Worm (Caenorhabditis elegans): ENCODE measurements around the gene inpp-1.
A peak's percentile ranks its signal among the peaks of the same experiment; 100 is the strongest.

The inpp-1 gene

DNA sequence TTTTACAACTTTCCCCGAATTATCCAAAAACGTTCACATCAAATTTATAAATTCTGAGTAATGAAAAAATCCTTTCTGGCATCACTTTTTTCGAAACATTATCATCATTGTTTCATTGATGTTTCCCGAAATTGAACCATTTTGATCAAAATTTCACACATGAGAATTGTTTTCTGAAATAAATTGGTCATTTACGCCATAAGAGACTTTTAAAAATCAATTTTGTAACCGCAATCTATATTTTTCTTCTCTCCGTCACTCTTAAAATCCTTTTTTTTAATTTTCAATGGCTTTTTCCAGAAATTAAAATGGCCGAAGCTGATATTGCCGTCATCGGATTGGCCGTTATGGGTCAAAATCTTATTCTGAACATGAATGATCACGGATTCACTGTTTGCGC lies 4.4 kb downstream of the inpp-1 start, which contains the start of gene T25B9.9:
TSS of gene T25B9.9 (plus strand) at position 301 of the 400 bp plus-strand sequence.
- no peak for TF ChIP-seq aly-2 (tag; optimal IDR thresholded peaks at IDR 0.05)

DNA sequence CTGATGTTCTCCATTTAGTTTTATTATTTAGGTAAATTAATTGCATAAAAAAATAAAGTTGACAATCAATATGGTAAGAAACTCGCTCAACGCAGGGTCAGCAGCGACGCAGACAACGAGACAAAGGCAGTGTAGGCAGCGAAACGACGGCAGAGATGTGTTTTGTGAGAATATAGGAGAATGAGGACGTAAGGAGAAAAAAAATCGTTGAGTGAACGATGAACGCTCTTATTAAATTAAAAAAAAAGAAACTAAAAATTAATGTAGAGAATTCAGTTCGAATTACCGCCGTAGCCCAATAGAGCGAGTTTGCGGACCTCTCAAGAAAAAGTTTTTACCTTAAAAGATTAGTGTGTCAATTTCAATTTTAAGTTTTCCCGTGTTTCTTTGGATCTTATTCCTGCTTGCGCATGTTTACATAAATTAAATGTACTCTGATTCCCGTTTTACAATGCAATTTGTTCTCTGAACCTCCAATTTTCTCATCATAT lies 5.5 kb downstream of the inpp-1 start, which contains the start of gene T25B9.8:
TSS of gene T25B9.8 (minus strand) at position 51 of the 491 bp plus-strand sequence.
- peak; percentile 0 for TF ChIP-seq C34F6.9 (tag; optimal IDR thresholded peaks at IDR 0.05)
- TF ChIP-seq lin-39 (tag; optimal IDR thresholded peaks at IDR 0.05): no peak
- no peak for TF ChIP-seq mab-5 (tag; optimal IDR thresholded peaks at IDR 0.05)
- TF ChIP-seq nhr-10 (tag; optimal IDR thresholded peaks at IDR 0.05): no peak
- TF ChIP-seq nhr-12 (tag; optimal IDR thresholded peaks at IDR 0.05): no peak
- TF ChIP-seq mbf-1 (tag; optimal IDR thresholded peaks at IDR 0.05): no peak
- TF ChIP-seq sma-3 (GFP tag; optimal IDR thresholded peaks at IDR 0.05): no peak

DNA sequence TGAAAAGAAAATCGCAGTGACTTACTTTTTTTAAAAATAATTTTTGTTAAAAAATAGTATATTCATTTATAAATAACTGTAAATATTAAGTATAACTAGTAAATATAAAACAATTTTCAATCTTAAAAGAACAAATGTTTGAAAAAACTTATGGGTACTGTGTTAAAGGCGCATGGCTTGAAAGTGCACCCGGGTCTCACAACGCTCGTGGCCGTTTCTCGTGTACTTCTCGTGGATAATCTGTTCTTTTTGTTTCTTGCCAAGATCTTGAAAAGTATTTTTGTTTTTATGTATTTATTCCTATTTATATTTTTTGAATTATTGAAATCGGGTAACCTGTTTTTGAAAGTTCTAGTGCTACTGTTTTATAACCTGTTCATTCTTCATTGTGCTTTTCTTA lies 7.6 kb downstream of the inpp-1 start:
- TF ChIP-seq blmp-1 (tag; optimal IDR thresholded peaks at IDR 0.05; ENCODE audit: insufficient read depth) (no peak), R02D3.7 (tag; optimal IDR thresholded peaks at IDR 0.05) (no peak), lsy-2 (tag; optimal IDR thresholded peaks at IDR 0.05) (peak in 1 of 2 experiments; percentile 54)

DNA sequence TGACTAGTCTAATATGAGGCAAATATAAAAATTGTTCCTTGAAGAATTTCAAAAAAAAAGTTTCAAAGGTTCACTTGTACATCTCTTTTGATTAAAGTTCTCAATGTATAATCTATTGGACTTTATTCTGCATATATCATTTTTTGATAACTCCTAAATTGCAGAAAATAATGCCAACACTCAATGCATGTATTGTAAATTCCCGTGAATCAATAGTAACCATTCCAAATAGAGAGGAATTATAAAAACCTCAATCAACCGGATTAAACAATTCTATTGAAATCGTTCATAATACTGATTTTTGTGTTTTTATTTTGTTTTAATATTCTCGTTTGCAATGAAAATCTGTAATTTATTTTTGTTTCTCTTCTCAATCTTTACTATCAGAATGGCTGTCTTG lies 8.7 kb downstream of the inpp-1 start, which contains the start of gene T25B9.12:
TSS of gene T25B9.12 (plus strand) at position 301 of the 400 bp plus-strand sequence.
- TF ChIP-seq nhr-25 (tag; optimal IDR thresholded peaks at IDR 0.05) (no peak), F13H6.1 (tag; optimal IDR thresholded peaks at IDR 0.05) (no peak), unc-62 (GFP tag; optimal IDR thresholded peaks at IDR 0.05) (no peak), mab-5 (tag; optimal IDR thresholded peaks at IDR 0.05) (no peak), nhr-129 (tag; optimal IDR thresholded peaks at IDR 0.05) (no peak), ceh-82 (tag; optimal IDR thresholded peaks at IDR 0.05) (no peak)

DNA sequence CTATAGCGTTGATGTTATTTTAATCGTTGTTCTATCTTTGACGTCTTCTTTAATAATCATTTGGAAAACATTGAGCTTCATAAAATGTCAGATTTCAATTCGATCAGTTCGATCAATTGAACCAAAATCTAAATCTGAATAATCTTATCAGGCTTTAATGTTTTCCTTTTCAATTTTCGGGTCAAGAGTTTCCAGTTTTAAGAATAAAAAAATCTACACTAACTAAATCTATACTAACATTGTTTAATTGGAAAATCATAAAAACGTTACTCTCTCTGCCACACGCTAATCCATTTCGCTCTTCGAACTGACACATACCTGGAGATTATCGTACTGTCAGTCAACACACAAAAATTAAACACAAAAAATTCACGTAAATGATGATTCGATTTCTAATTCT lies 9.5 kb downstream of the inpp-1 start, which contains the start of gene T25B9.11:
TSS of gene T25B9.11 (plus strand) at position 301 of the 400 bp plus-strand sequence.
- TF ChIP-seq nhr-10 (tag; optimal IDR thresholded peaks at IDR 0.05) (no peak), sma-9 (GFP tag; optimal IDR thresholded peaks at IDR 0.05) (no peak), sma-9 (tag; optimal IDR thresholded peaks at IDR 0.05) (no peak), nhr-12 (tag; optimal IDR thresholded peaks at IDR 0.05) (no peak), Y55F3AM.14 (GFP tag; optimal IDR thresholded peaks at IDR 0.05) (no peak), F13H6.1 (tag; optimal IDR thresholded peaks at IDR 0.05) (no peak), mab-5 (tag; optimal IDR thresholded peaks at IDR 0.05) (no peak), alr-1 (tag; optimal IDR thresholded peaks at IDR 0.05) (no peak), sem-4 (tag; optimal IDR thresholded peaks at IDR 0.05) (no peak)

DNA sequence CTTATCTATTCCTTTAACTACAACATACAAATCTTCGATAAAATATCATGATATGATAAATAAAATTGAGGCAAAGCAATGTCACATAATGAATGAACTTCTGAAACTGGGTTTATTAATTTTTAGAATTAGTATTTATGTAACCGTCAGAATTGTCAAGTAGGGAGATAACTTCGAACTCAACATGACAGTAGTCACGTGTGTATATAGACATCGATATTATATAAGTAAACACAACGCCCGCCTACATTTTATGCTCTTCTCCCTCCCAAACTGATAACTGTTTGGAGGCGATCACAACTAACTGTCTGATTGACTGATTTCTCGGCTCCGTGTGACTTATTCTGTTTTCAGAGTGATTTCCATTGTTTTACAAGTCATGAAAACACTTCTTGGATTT lies 12.4 kb downstream of the inpp-1 start, which contains the start of gene ugt-54:
TSS of gene ugt-54 (plus strand) at position 355 of the 400 bp plus-strand sequence.
- TF ChIP-seq elt-3 (tag; optimal IDR thresholded peaks at IDR 0.05) (no peak), ztf-11 (tag; optimal IDR thresholded peaks at IDR 0.05) (no peak), ceh-82 (tag; optimal IDR thresholded peaks at IDR 0.05) (no peak)

DNA sequence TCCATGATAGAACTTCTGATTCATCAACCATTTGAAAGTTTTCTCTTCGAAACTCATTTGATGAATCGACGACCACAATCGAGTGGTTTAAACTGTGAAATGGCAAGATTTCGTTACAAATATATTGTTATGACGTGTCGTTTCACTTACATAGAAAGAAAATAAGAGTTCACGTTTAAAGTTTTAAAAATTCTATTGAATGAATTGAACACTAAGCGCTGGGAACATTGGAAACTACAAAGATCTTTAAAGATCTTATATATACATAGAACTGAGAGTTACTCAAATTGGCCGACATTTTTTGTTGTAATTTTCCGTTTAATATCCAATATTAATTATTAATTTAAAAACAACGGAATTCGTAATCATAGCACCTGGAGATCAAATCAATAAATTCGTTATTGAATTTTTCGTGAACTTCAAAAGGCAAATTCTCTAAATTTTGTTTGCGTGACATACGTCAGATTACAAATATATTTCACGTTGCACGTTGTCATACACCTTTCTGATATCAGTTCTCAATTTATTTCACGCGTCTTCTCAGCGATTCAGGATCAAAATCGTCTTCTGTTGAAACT lies 16.0 kb downstream of the inpp-1 start, which contains the start of the genes T25B9.4 and T25B9.6:
TSS of gene T25B9.4 (minus strand) at position 101 of the 578 bp plus-strand sequence.
TSS of gene T25B9.6 (plus strand) at position 528 of the 578 bp plus-strand sequence.
- TF ChIP-seq nhr-6 (tag; optimal IDR thresholded peaks at IDR 0.05) (no peak), ama-1 (optimal IDR thresholded peaks at IDR 0.05) (no peak), fos-1 (tag; optimal IDR thresholded peaks at IDR 0.05) (no peak), gmeb-1 (tag; optimal IDR thresholded peaks at IDR 0.05) (no peak), elt-3 (tag; optimal IDR thresholded peaks at IDR 0.05) (no peak), sem-4 (tag; optimal IDR thresholded peaks at IDR 0.05) (no peak), peb-1 (tag; optimal IDR thresholded peaks at IDR 0.05) (no peak), dmd-4 (tag; optimal IDR thresholded peaks at IDR 0.05) (no peak), crh-2 (tag; optimal IDR thresholded peaks at IDR 0.05) (no peak)

All from whole organism, L2 larva.